Fruit fly (Drosophila melanogaster): ENCODE results near the gene CG32683.

The CG32683 gene

DNA sequence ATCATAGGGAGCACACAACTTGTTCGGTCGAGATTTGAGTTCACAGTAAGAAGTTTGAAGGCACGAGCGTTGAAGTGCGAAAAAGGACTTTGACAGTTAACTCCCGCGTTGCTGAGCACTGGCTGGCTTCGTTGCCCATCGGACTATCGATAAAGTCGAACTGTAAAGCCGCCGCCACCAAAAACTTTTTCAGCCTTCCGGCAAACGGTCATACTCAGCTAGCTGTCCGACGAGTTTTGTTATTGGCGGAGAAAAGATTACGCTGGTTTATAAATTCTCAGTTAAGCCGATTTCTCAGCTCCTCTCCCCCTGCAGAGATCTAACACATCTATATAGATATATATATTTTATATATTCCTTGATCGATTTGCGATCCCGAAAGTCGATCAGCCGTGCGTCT lies 68.9 kb downstream of the CG32683 start, which contains the start of the genes Psf3 and flw (continued):
- TF ChIP-seq ato (GFP tag; IDR thresholded peaks at IDR 0.05; ENCODE audit: partially characterized antibody), result peak; percentile 78
- peak; percentile 32 for TF ChIP-seq CG17186 (GFP tag; optimal IDR thresholded peaks at IDR 0.05)
- no peak for TF ChIP-seq CG4854 (GFP tag; optimal IDR thresholded peaks at IDR 0.05)
- peak; percentile 89 for TF ChIP-seq Myb (GFP tag; optimal IDR thresholded peaks at IDR 0.05)
- TF ChIP-seq ind (GFP tag; optimal IDR thresholded peaks at IDR 0.05), result no peak
- no peak for TF ChIP-seq Hr78 (GFP tag; optimal IDR thresholded peaks at IDR 0.05)
- peak; percentile 5 for TF ChIP-seq lbe (GFP tag; optimal IDR thresholded peaks at IDR 0.05)
- no peak for TF ChIP-seq PHDP (tag; optimal IDR thresholded peaks at IDR 0.05)
- no peak for TF ChIP-seq Pdp1 (GFP tag; optimal IDR thresholded peaks at IDR 0.05)
- no peak for TF ChIP-seq scrt (GFP tag; optimal IDR thresholded peaks at IDR 0.05)
- TF ChIP-seq Sox100B (GFP tag; optimal IDR thresholded peaks at IDR 0.05), result no peak
- no peak for TF ChIP-seq slou (GFP tag; optimal IDR thresholded peaks at IDR 0.05)
- peak; percentile 11 for TF ChIP-seq ERR (GFP tag; optimal IDR thresholded peaks at IDR 0.05)
- TF ChIP-seq CG6654 (GFP tag; optimal IDR thresholded peaks at IDR 0.05), result no peak
- no peak for TF ChIP-seq CG12155 (GFP tag; optimal IDR thresholded peaks at IDR 0.05)
- TF ChIP-seq kah (GFP tag; optimal IDR thresholded peaks at IDR 0.05), result no peak
- TF ChIP-seq YL-1 (GFP tag; optimal IDR thresholded peaks at IDR 0.05), result peak; percentile 18
- no peak for TF ChIP-seq HmgD (GFP tag; optimal IDR thresholded peaks at IDR 0.05)
- peak; percentile 24 for TF ChIP-seq tap (tag; optimal IDR thresholded peaks at IDR 0.05)
- no peak for TF ChIP-seq hth (optimal IDR thresholded peaks at IDR 0.05)
- no peak for TF ChIP-seq ac (GFP tag; optimal IDR thresholded peaks at IDR 0.05)
- TF ChIP-seq tio (GFP tag; optimal IDR thresholded peaks at IDR 0.05), result no peak
- peak; percentile 62; the same call in 1 of the 2 replicates for TF ChIP-seq CG9932 (GFP tag; IDR thresholded peaks at IDR 0.05)
- TF ChIP-seq odd (GFP tag; optimal IDR thresholded peaks at IDR 0.05), result peak; percentile 14
- TF ChIP-seq CG2202 (tag; optimal IDR thresholded peaks at IDR 0.05), result no peak
- TF ChIP-seq gro (GFP tag; optimal IDR thresholded peaks at IDR 0.05), result no peak
- peak; percentile 29 for TF ChIP-seq phol (tag; optimal IDR thresholded peaks at IDR 0.05)
- TF ChIP-seq Dbx (GFP tag; IDR thresholded peaks at IDR 0.05), result peak; percentile 59; the same call in 1 of the 3 replicates
- peak; percentile 50; the same call in 2 of the 3 replicates for TF ChIP-seq row (GFP tag; IDR thresholded peaks at IDR 0.05)
- no peak for TF ChIP-seq CG11398 (GFP tag; optimal IDR thresholded peaks at IDR 0.05)
- TF ChIP-seq dati (GFP tag; IDR thresholded peaks at IDR 0.05), result no peak
- no peak for TF ChIP-seq ems (GFP tag; optimal IDR thresholded peaks at IDR 0.05)
- no peak for TF ChIP-seq CG12219 (GFP tag; optimal IDR thresholded peaks at IDR 0.05)
- TF ChIP-seq CG10209 (GFP tag; optimal IDR thresholded peaks at IDR 0.05), result no peak
- peak; percentile 83 for TF ChIP-seq Dref (GFP tag; IDR thresholded peaks at IDR 0.05)
- no peak for TF ChIP-seq MESR4 (GFP tag; optimal IDR thresholded peaks at IDR 0.05)
- TF ChIP-seq vfl (GFP tag; optimal IDR thresholded peaks at IDR 0.05), result no peak
- TF ChIP-seq sens (GFP tag), result peak; percentile 84
- TF ChIP-seq seq (GFP tag; IDR thresholded peaks at IDR 0.05), result 0 out of 2 replicates have a peak, but pooled peaks have one; percentile 16
- TF ChIP-seq D19A (tag; optimal IDR thresholded peaks at IDR 0.05), result no peak
- peak; percentile 83 for TF ChIP-seq amos (GFP tag; IDR thresholded peaks at IDR 0.05; ENCODE audit: partially characterized antibody)
- TF ChIP-seq Fer3 (tag; optimal IDR thresholded peaks at IDR 0.05), result peak; percentile 25
- TF ChIP-seq Meics (GFP tag; optimal IDR thresholded peaks at IDR 0.05), result peak; percentile 7
- TF ChIP-seq Neu2 (GFP tag; optimal IDR thresholded peaks at IDR 0.05; ENCODE audit: borderline replicate concordance), result no peak
- TF ChIP-seq Ets97D (GFP tag; optimal IDR thresholded peaks at IDR 0.05), result peak; percentile 84
- TF ChIP-seq Antp (GFP tag; optimal IDR thresholded peaks at IDR 0.05), result peak; percentile 4
- TF ChIP-seq caup (GFP tag; optimal IDR thresholded peaks at IDR 0.05; ENCODE audit: severe bottlenecking), result peak; percentile 37
- TF ChIP-seq cato (GFP tag; optimal IDR thresholded peaks at IDR 0.05; ENCODE audit: borderline replicate concordance), result no peak
- no peak for TF ChIP-seq CG9215 (GFP tag; IDR thresholded peaks at IDR 0.05)
- no peak for TF ChIP-seq tup (GFP tag; optimal IDR thresholded peaks at IDR 0.05)
- peak; percentile 55; the same call in 1 of the 2 replicates for TF ChIP-seq inv (GFP tag; IDR thresholded peaks at IDR 0.05; ENCODE audit: partially characterized antibody)

All from whole organism, embryonic.